Worm (Caenorhabditis elegans) whole organism, young adult: ENCODE data around the gene rsp-6.
A peak's percentile ranks its signal among the peaks of the same experiment; 100 is the strongest.

Experiments
- B0019.2 ChIP-seq: fragments of 200-800 bp; sonication (Bioruptor generic); conservative IDR thresholded peaks from 2 replicates; pipeline ENCODE4 v1.3.6; 2022; ENCODE audit warnings: missing genetic modification reagents, missing genetic modification characterization, missing compliant biosample characterization
- B0035.1 ChIP-seq: sonication (generic microtip); optimal IDR thresholded peaks from 2 replicates; lab custom pipeline; 2016; ENCODE audit warnings: missing genetic modification characterization, mild to moderate bottlenecking, missing compliant biosample characterization, missing genotype, missing genetic modification reagents
- B0261.1 ChIP-seq: sonication (generic microtip); optimal IDR thresholded peaks from 2 replicates; lab custom pipeline; 2016; ENCODE audit warnings: mild to moderate bottlenecking, missing genetic modification characterization, moderate library complexity, missing compliant biosample characterization
- C17E4.6 ChIP-seq: fragments of 200-800 bp; sonication (Bioruptor generic); IDR thresholded peaks from 2 replicates; pipeline ENCODE4 v1.3.6; 2022; ENCODE audit warnings: missing genetic modification reagents, missing genetic modification characterization, missing compliant biosample characterization
- F22D6.2 ChIP-seq: sonication (generic microtip); optimal IDR thresholded peaks from 2 replicates; lab custom pipeline; 2016; ENCODE audit warnings: mild to moderate bottlenecking, missing genetic modification characterization, missing compliant biosample characterization
- F23B12.7 ChIP-seq: sonication (generic microtip); optimal IDR thresholded peaks from 2 replicates; lab custom pipeline; 2017; ENCODE audit warnings: missing genetic modification characterization, mild to moderate bottlenecking, missing compliant biosample characterization, antibody characterized with exemption, moderate library complexity; ENCODE audit not compliant: insufficient read depth
- F33H1.4 ChIP-seq: fragments of 200-800 bp; sonication (Bioruptor generic); IDR thresholded peaks from 2 replicates; pipeline ENCODE4 v1.3.6; 2022; ENCODE audit warnings: missing genetic modification reagents, missing genetic modification characterization, missing compliant biosample characterization
- F52B5.7 ChIP-seq: sonication (generic microtip); optimal IDR thresholded peaks from 2 replicates; lab custom pipeline; 2016; ENCODE audit warnings: mild to moderate bottlenecking, missing genetic modification characterization, missing compliant biosample characterization
- F57A8.1 ChIP-seq: fragments of 200-800 bp; sonication (Bioruptor generic); optimal IDR thresholded peaks from 2 replicates; lab custom pipeline; 2018; ENCODE audit warnings: mild to moderate bottlenecking, missing genetic modification characterization, moderate library complexity, missing compliant biosample characterization
- T07F8.4 ChIP-seq: sonication (generic microtip); optimal IDR thresholded peaks from 2 replicates; lab custom pipeline; 2016; ENCODE audit warnings: mild to moderate bottlenecking, missing genetic modification characterization, moderate library complexity, missing compliant biosample characterization
- T26A5.8 ChIP-seq: sonication (generic microtip); optimal IDR thresholded peaks from 2 replicates; lab custom pipeline; 2016; ENCODE audit warnings: missing genetic modification characterization, missing compliant biosample characterization
- Y67H2A.10 ChIP-seq: fragments of 200-800 bp; sonication (Bioruptor generic); conservative IDR thresholded peaks from 2 replicates; pipeline ENCODE4 v1.3.6; 2022; ENCODE audit warnings: missing genetic modification reagents, missing genetic modification characterization, missing compliant biosample characterization
- athp-1 ChIP-seq: sonication (generic microtip); optimal IDR thresholded peaks from 2 replicates; lab custom pipeline; 2017; ENCODE audit warnings: mild to moderate bottlenecking, missing genetic modification characterization, missing compliant biosample characterization
- attf-5 ChIP-seq: fragments of 200-800 bp; sonication (Bioruptor generic); optimal IDR thresholded peaks from 2 replicates; lab custom pipeline; 2018; ENCODE audit warnings: mild to moderate bottlenecking, missing genetic modification characterization, missing compliant biosample characterization
- bed-1 ChIP-seq: fragments of 200-800 bp; sonication (Bioruptor generic); IDR thresholded peaks from 2 replicates; pipeline ENCODE4 v1.3.6; 2022; ENCODE audit warnings: missing genetic modification reagents, missing genetic modification characterization, missing compliant biosample characterization
- cebp-1 ChIP-seq, 2 experiments: fragments of 200-800 bp in 1 of 2; sonication (Bioruptor generic) in 1 of 2; sonication (generic microtip) in 1 of 2; IDR thresholded peaks in 1 of 2; optimal IDR thresholded peaks in 1 of 2; 2 replicates each; pipeline versions ENCODE4 v1.3.6 to Lab custom; 2017 to 2022; ENCODE audit warnings: missing compliant biosample characterization in 2 of 2, missing genetic modification characterization in 2 of 2, mild to moderate bottlenecking in 1 of 2, missing genetic modification reagents in 1 of 2, moderate library complexity in 1 of 2
- ceh-27 ChIP-seq: fragments of 200-800 bp; sonication (Bioruptor generic); optimal IDR thresholded peaks from 2 replicates; lab custom pipeline; 2018; ENCODE audit warnings: mild to moderate bottlenecking, missing genetic modification characterization, moderate library complexity, missing compliant biosample characterization
- ceh-79 ChIP-seq: sonication (generic microtip); optimal IDR thresholded peaks from 2 replicates; lab custom pipeline; 2017; ENCODE audit warnings: mild to moderate bottlenecking, missing genetic modification characterization, missing compliant biosample characterization
- ets-4 ChIP-seq: fragments of 200-800 bp; sonication (Bioruptor generic); optimal IDR thresholded peaks from 2 replicates; lab custom pipeline; 2018; ENCODE audit warnings: mild to moderate bottlenecking, missing genetic modification characterization, missing compliant biosample characterization
- fkh-3 ChIP-seq: sonication (generic microtip); optimal IDR thresholded peaks from 2 replicates; lab custom pipeline; 2016; ENCODE audit warnings: mild to moderate bottlenecking, missing genetic modification characterization, missing compliant biosample characterization
- gei-17 ChIP-seq: fragments of 200-800 bp; sonication (Bioruptor generic); optimal IDR thresholded peaks from 2 replicates; lab custom pipeline; 2018; ENCODE audit warnings: mild to moderate bottlenecking, missing genetic modification characterization, missing compliant biosample characterization
- hlh-12 ChIP-seq: sonication (generic microtip); optimal IDR thresholded peaks from 2 replicates; lab custom pipeline; 2016; ENCODE audit warnings: missing genetic modification characterization, missing compliant biosample characterization
- lag-1 ChIP-seq: fragments of 200-800 bp; sonication (Bioruptor generic); IDR thresholded peaks from 2 replicates; pipeline ENCODE4 v1.3.6; 2022; ENCODE audit warnings: missing genetic modification reagents, missing genetic modification characterization, missing compliant biosample characterization
- lin-26 ChIP-seq: fragments of 200-800 bp; sonication (Bioruptor generic); IDR thresholded peaks from 2 replicates; pipeline ENCODE4 v1.3.6; 2022; ENCODE audit warnings: missing genetic modification reagents, missing genetic modification characterization, missing compliant biosample characterization
- lin-35 ChIP-seq, 3 experiments: fragments of 150-350 bp in 2 of 3; sonication (generic microtip) in 1 of 3; optimal IDR thresholded peaks; 2 replicates each; lab custom pipeline; 2014 to 2018; ENCODE audit warnings: missing biosample characterization in 3 of 3, missing genetic modification characterization in 3 of 3, missing genetic modification reagents in 3 of 3
- lir-1 ChIP-seq: fragments of 200-800 bp; sonication (Bioruptor generic); conservative IDR thresholded peaks from 2 replicates; pipeline ENCODE4 v1.3.6; 2022; ENCODE audit warnings: missing genetic modification reagents, missing genetic modification characterization, missing compliant biosample characterization
- madf-6 ChIP-seq: fragments of 200-800 bp; sonication (Bioruptor generic); IDR thresholded peaks from 2 replicates; pipeline ENCODE4 v1.3.6; 2022; ENCODE audit warnings: missing genetic modification reagents, missing genetic modification characterization, missing compliant biosample characterization
- mcd-1 ChIP-seq: fragments of 200-800 bp; sonication (Bioruptor generic); IDR thresholded peaks from 2 replicates; pipeline ENCODE4 v1.3.6; 2022; ENCODE audit warnings: missing genetic modification reagents, missing genetic modification characterization, missing compliant biosample characterization
- mes-4 ChIP-seq: sonication (generic microtip); optimal IDR thresholded peaks from 2 replicates; lab custom pipeline; 2016; ENCODE audit warnings: missing genotype, missing genetic modification characterization, missing compliant biosample characterization
- mxl-1 ChIP-seq: sonication (generic microtip); optimal IDR thresholded peaks from 2 replicates; lab custom pipeline; 2016; ENCODE audit warnings: missing genetic modification characterization, missing compliant biosample characterization
- nfyb-1 ChIP-seq: fragments of 200-800 bp; sonication (Bioruptor generic); IDR thresholded peaks from 2 replicates; pipeline ENCODE4 v1.3.6; 2022; ENCODE audit warnings: missing genetic modification reagents, missing genetic modification characterization, missing compliant biosample characterization
- nhr-120 ChIP-seq: fragments of 200-800 bp; sonication (Bioruptor generic); IDR thresholded peaks from 2 replicates; pipeline ENCODE4 v1.3.6; 2022; ENCODE audit warnings: missing genetic modification characterization, missing compliant biosample characterization
- nhr-80 ChIP-seq: sonication (generic microtip); optimal IDR thresholded peaks from 2 replicates; lab custom pipeline; 2016; ENCODE audit warnings: missing genetic modification characterization, missing compliant biosample characterization
- pbrm-1 ChIP-seq: fragments of 200-800 bp; sonication (Bioruptor generic); IDR thresholded peaks from 2 replicates; pipeline ENCODE4 v1.3.6; 2022; ENCODE audit warnings: missing genetic modification reagents, missing genetic modification characterization, missing compliant biosample characterization
- rcor-1 ChIP-seq: fragments of 200-800 bp; sonication (Bioruptor generic); IDR thresholded peaks from 2 replicates; pipeline ENCODE4 v1.3.6; 2022; ENCODE audit warnings: missing genetic modification reagents, missing genetic modification characterization, missing compliant biosample characterization
- rpc-1 ChIP-seq, 2 experiments: fragments of 150-350 bp in 1 of 2; sonication (generic microtip) in 1 of 2; optimal IDR thresholded peaks; 2 replicates each; lab custom pipeline; 2014 to 2018; ENCODE audit warnings: missing biosample characterization in 1 of 2, missing genetic modification characterization in 1 of 2, missing genetic modification reagents in 1 of 2, missing genotype in 1 of 2
- snpc-3.4 ChIP-seq: sonication (generic microtip); optimal IDR thresholded peaks from 2 replicates; lab custom pipeline; 2017; ENCODE audit warnings: missing genetic modification characterization, mild to moderate bottlenecking, missing compliant biosample characterization, antibody characterized with exemption, moderate library complexity, missing genotype, missing genetic modification reagents
- somi-1 ChIP-seq: fragments of 200-800 bp; sonication (Bioruptor generic); optimal IDR thresholded peaks from 2 replicates; lab custom pipeline; 2018; ENCODE audit warnings: mild to moderate bottlenecking, missing genetic modification characterization, missing compliant biosample characterization
- sptf-2 ChIP-seq: fragments of 200-800 bp; sonication (Bioruptor generic); optimal IDR thresholded peaks from 2 replicates; lab custom pipeline; 2018; ENCODE audit warnings: mild to moderate bottlenecking, missing genetic modification characterization, missing compliant biosample characterization
- tbx-9 ChIP-seq: sonication (generic microtip); optimal IDR thresholded peaks from 2 replicates; lab custom pipeline; 2016; ENCODE audit warnings: borderline replicate concordance, missing genetic modification characterization, inconsistent platforms, missing compliant biosample characterization
- tlf-1 ChIP-seq: fragments of 200-800 bp; sonication (Bioruptor generic); optimal IDR thresholded peaks from 2 replicates; lab custom pipeline; 2018; ENCODE audit warnings: mild to moderate bottlenecking, missing genetic modification characterization, missing compliant biosample characterization
- xnd-1 ChIP-seq: sonication (generic microtip); optimal IDR thresholded peaks from 2 replicates; lab custom pipeline; 2016; ENCODE audit warnings: missing genotype, missing genetic modification reagents, missing genetic modification characterization, missing compliant biosample characterization
- ztf-28 ChIP-seq: fragments of 200-800 bp; sonication (Bioruptor generic); IDR thresholded peaks from 2 replicates; pipeline ENCODE4 v1.3.6; 2022; ENCODE audit warnings: missing genetic modification reagents, missing genetic modification characterization, missing compliant biosample characterization

The rsp-6 gene

DNA sequence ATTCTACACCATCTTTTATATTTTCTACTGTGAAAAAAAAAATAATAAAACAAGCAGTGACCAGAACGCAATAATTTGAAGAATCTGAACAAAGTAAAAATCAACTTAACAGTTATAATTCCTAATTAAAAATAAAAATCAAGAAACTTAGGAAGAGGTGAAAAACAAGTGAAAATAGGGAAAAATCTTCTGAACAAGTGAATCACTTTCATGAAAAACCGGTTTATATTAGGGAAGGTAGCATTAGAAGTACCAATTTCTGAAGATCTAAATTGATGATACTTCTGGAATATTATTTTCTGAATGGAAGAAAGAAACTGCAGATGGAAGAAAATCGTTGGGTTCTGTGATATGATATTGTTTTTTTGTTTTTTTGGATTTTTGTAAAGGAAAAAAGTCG lies 45.5 kb upstream of the rsp-6 start:
- TF ChIP-seq hlh-12 (tag; lab: Kevin White, UChicago) (no peak), ceh-79 (tag; lab: Kevin White, UChicago) (no peak), T26A5.8 (tag; lab: Kevin White, UChicago) (no peak), lin-35 (GFP tag; optimal IDR thresholded peaks at IDR 0.05; lab: Kevin White, UChicago) (no peak)

DNA sequence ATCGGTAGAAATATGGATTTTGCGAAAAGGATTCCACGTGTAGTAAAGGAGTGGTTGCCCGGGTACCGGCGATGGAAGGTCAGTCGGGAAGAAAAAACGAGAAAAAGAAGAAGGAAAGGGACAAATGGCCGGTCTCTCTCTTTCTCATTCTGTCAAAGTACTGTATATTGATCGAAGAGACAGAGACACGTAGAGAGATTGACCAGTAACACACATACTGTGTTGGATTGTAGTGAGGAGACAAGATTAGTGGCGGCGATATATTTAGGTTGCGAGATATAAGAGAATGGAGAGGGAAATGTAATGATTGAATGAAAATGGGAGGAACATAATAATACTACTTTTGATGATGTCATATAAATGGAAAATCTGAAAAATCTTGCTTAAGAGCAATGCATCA lies 45.0 kb upstream of the rsp-6 start:
- no peak for TF ChIP-seq F23B12.7 (tag; lab: Kevin White, UChicago)
- TF ChIP-seq ztf-28: no peak
- no peak for TF ChIP-seq tbx-9
- TF ChIP-seq F57A8.1: no peak
- TF ChIP-seq fkh-3 (tag; lab: Kevin White, UChicago): no peak
- no peak for TF ChIP-seq mes-4 (tag; lab: Kevin White, UChicago)
- TF ChIP-seq madf-6 (GFP tag; lab: Robert Waterston, UW): no peak
- TF ChIP-seq F33H1.4 (GFP tag; lab: Robert Waterston, UW): no peak
- no peak for TF ChIP-seq cebp-1 (GFP tag; IDR thresholded peaks at IDR 0.05; lab: Robert Waterston, UW)
- TF ChIP-seq cebp-1 (tag; optimal IDR thresholded peaks at IDR 0.05; lab: Kevin White, UChicago): no peak
- TF ChIP-seq T07F8.4 (tag; lab: Kevin White, UChicago): no peak
- TF ChIP-seq F22D6.2 (tag; lab: Kevin White, UChicago): no peak
- TF ChIP-seq somi-1 (GFP tag; lab: Kevin White, UChicago): no peak
- TF ChIP-seq bed-1 (GFP tag; lab: Robert Waterston, UW): no peak
- no peak for TF ChIP-seq mxl-1

DNA sequence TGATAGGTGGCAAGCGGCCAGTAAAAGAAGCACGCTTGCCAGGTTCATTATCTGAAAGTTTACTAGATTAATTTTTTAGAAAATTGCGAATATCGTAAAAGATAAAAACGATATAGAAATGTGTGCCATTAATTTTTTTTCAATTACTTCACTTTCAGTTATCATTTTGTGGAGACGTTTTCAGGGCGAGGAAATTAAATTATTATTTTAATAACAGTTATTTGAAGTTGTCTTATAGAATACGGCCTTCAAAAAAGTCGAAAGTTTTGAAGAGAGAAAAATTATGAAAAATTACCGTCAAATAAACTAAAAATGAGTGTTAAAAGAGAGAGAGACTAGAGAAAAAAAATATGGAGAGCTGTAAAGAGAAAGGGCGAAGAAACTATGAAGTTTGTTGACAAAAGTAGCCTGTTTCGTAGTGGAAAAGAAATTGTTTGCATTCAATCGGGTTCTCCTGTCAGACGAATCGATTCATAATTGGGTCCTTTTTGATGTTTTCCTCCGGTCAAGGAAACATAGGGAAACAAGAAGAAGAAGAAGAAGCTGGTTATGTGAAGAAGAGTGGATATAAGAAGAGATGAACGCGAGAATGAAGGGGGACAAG lies 43.7 kb upstream of the rsp-6 start, which contains the start of gene erp-44.2:
erp-44.2 (minus strand) TSS at position 51 of the 604 bp plus-strand sequence.
- TF ChIP-seq lag-1 (GFP tag; lab: Robert Waterston, UW): no peak
- TF ChIP-seq xnd-1 (tag; lab: Kevin White, UChicago): no peak
- TF ChIP-seq rpc-1 (optimal IDR thresholded peaks at IDR 0.05; lab: Kevin White, UChicago): no peak
- no peak for TF ChIP-seq rpc-1 (tag; optimal IDR thresholded peaks at IDR 0.05; lab: Kevin White, UChicago)
- TF ChIP-seq Y67H2A.10: no peak
- no peak for TF ChIP-seq B0261.1
- TF ChIP-seq rcor-1 (GFP tag; lab: Robert Waterston, UW): no peak
- no peak for TF ChIP-seq B0035.1 (tag; lab: Kevin White, UChicago)
- no peak for TF ChIP-seq lin-26 (GFP tag; lab: Robert Waterston, UW)
- no peak for TF ChIP-seq gei-17 (GFP tag; lab: Kevin White, UChicago)

DNA sequence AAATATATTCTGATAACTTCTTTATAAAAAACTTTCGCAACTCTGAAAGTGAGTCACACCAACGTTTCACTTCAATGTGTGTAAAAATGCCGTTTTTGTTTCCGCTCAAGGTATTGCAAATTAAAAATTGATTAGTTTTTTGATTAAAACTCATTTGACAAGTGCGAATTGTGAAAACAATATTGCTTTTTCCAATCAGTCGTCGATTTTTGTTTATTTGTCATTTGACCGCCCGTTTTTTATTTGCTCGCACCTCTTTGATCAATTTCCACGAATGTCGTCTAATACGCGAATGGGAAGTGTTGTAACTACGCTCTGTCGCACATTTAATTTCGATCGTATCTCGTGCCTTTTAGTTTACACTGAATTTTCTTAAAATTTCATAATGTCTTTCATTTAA lies 39.1 kb upstream of the rsp-6 start, which contains the start of gene mvb-12:
mvb-12 (plus strand) TSS at position 375 of the 400 bp plus-strand sequence.
- 0 out of 2 replicates have a peak, but pooled peaks have one; percentile 20 for TF ChIP-seq mcd-1 (GFP tag; lab: Robert Waterston, UW)
- no peak for TF ChIP-seq T26A5.8 (tag; lab: Kevin White, UChicago)
- TF ChIP-seq ceh-27 (GFP tag; lab: Kevin White, UChicago): no peak
- no peak for TF ChIP-seq snpc-3.4 (tag; lab: Kevin White, UChicago)
- peak; percentile 19 for TF ChIP-seq attf-5 (GFP tag; lab: Kevin White, UChicago)
- TF ChIP-seq lir-1 (GFP tag; lab: Robert Waterston, UW): no peak
- peak; percentile 22; the same call in 1 of the 2 replicates for TF ChIP-seq cebp-1 (GFP tag; IDR thresholded peaks at IDR 0.05; lab: Robert Waterston, UW)
- TF ChIP-seq cebp-1 (tag; optimal IDR thresholded peaks at IDR 0.05; lab: Kevin White, UChicago): peak; percentile 79
- TF ChIP-seq ets-4 (GFP tag; lab: Kevin White, UChicago): no peak
- TF ChIP-seq F52B5.7 (tag; lab: Kevin White, UChicago): no peak
- TF ChIP-seq nfyb-1 (GFP tag; lab: Robert Waterston, UW): 0 out of 2 replicates have a peak, but pooled peaks have one; percentile 20
- TF ChIP-seq nhr-80 (tag; lab: Kevin White, UChicago): peak; percentile 79
- no peak for TF ChIP-seq B0019.2 (GFP tag; lab: Robert Waterston, UW)
- TF ChIP-seq athp-1 (tag; lab: Kevin White, UChicago): no peak
- no peak for TF ChIP-seq pbrm-1 (GFP tag; lab: Robert Waterston, UW)
- no peak for TF ChIP-seq nhr-120 (GFP tag; lab: Robert Waterston, UW)
- no peak for TF ChIP-seq C17E4.6
- no peak for TF ChIP-seq sptf-2 (GFP tag; lab: Kevin White, UChicago)
- no peak for TF ChIP-seq tlf-1
